Worm (Caenorhabditis elegans) whole organism, mixed stage, embryonic: Measurements from ENCODE around the gene zyg-8.

Experiments
- ceh-43 ChIP-seq: fragments of 200-800 bp; sonication (Bioruptor generic); optimal IDR thresholded peaks from 2 replicates; lab custom pipeline; 2018; ENCODE audit warnings: mild to moderate bottlenecking, missing genetic modification characterization, moderate library complexity, missing compliant biosample characterization
- elt-3 ChIP-seq: fragments of 150-350 bp; optimal IDR thresholded peaks from 2 replicates; lab custom pipeline; 2014; ENCODE audit warnings: missing biosample characterization, missing genetic modification characterization

ce11 chrIII:12013718-12014117 is 47.8 kb upstream of the zyg-8 start:
- TF ChIP-seq elt-3 (tag; lab: Kevin White, UChicago) = no peak
- TF ChIP-seq ceh-43 (GFP tag; lab: Kevin White, UChicago) = no peak
